Fruit fly (Drosophila melanogaster) whole organism, embryonic: ENCODE data around the gene cnc.

ENCODE experiments used
- Blimp-1 ChIP-seq: fragments of 200-800 bp; sonication (Bioruptor generic); optimal IDR thresholded peaks from 3 replicates; lab custom pipeline; 2018; ENCODE audit warnings: missing biosample characterization, missing genetic modification characterization, mild to moderate bottlenecking, moderate library complexity, missing genetic modification reagents
- CG10979 ChIP-seq: fragments of 200-800 bp; sonication (Bioruptor generic); optimal IDR thresholded peaks from 2 replicates; lab custom pipeline; 2018; ENCODE audit warnings: missing biosample characterization, mild to moderate bottlenecking, missing genetic modification characterization, moderate library complexity
- CG11085 ChIP-seq: fragments of 200-800 bp; sonication (Bioruptor generic); IDR thresholded peaks from 2 replicates; pipeline ENCODE4 v1.3.6; 2022; ENCODE audit warnings: missing biosample characterization, missing genetic modification characterization
- CG11560 ChIP-seq: fragments of 200-800 bp; sonication (Bioruptor generic); IDR thresholded peaks from 3 replicates; pipeline ENCODE4 v1.3.6; 2022; ENCODE audit warnings: missing biosample characterization, missing genetic modification characterization
- CG11695 ChIP-seq: fragments of 200-800 bp; sonication (Bioruptor generic); IDR thresholded peaks from 3 replicates; pipeline ENCODE4 v1.3.6; 2022; ENCODE audit warnings: missing biosample characterization, missing genetic modification characterization
- CG12299 ChIP-seq: fragments of 200-800 bp; sonication (Bioruptor generic); optimal IDR thresholded peaks from 2 replicates; lab custom pipeline; 2018; ENCODE audit warnings: missing biosample characterization, mild to moderate bottlenecking, missing genetic modification characterization
- CG13296 ChIP-seq: fragments of 200-800 bp; sonication (Bioruptor generic); optimal IDR thresholded peaks from 3 replicates; lab custom pipeline; 2018; ENCODE audit warnings: missing biosample characterization, mild to moderate bottlenecking, missing genetic modification characterization
- CG14710 ChIP-seq: fragments of 200-800 bp; sonication (Bioruptor generic); optimal IDR thresholded peaks from 3 replicates; lab custom pipeline; 2019; ENCODE audit warnings: missing biosample characterization, mild to moderate bottlenecking, missing genetic modification characterization, moderate library complexity
- CG17359 ChIP-seq: fragments of 200-800 bp; sonication (Bioruptor generic); optimal IDR thresholded peaks from 3 replicates; lab custom pipeline; 2018; ENCODE audit warnings: missing biosample characterization, mild to moderate bottlenecking, missing genetic modification characterization, moderate library complexity
- CG2129 ChIP-seq: fragments of 200-800 bp; sonication (Bioruptor generic); IDR thresholded peaks from 2 replicates; pipeline ENCODE4 v1.3.6; 2022; ENCODE audit warnings: missing biosample characterization, missing genetic modification characterization; ENCODE audit not compliant: partially characterized antibody
- CG31365 ChIP-seq: fragments of 200-800 bp; sonication (Bioruptor generic); optimal IDR thresholded peaks from 2 replicates; lab custom pipeline; 2018; ENCODE audit warnings: missing biosample characterization, mild to moderate bottlenecking, missing genetic modification characterization
- CG3163 ChIP-seq: fragments of 200-800 bp; sonication (Bioruptor generic); optimal IDR thresholded peaks from 3 replicates; lab custom pipeline; 2016; ENCODE audit warnings: missing biosample characterization, missing genetic modification characterization
- CG4328 ChIP-seq: fragments of 200-800 bp; sonication (Bioruptor generic); optimal IDR thresholded peaks from 3 replicates; lab custom pipeline; 2017; ENCODE audit warnings: missing biosample characterization, missing genetic modification reagents, missing genetic modification characterization
- CG4854 ChIP-seq: fragments of 200-800 bp; sonication (Bioruptor generic); optimal IDR thresholded peaks from 2 replicates; lab custom pipeline; 2016; ENCODE audit warnings: missing biosample characterization, missing genetic modification characterization, inconsistent platforms
- CG7372 ChIP-seq: fragments of 200-800 bp; sonication (Bioruptor generic); IDR thresholded peaks from 2 replicates; pipeline ENCODE4 v1.3.6; 2022; ENCODE audit warnings: missing biosample characterization, missing genetic modification characterization
- CG8290 ChIP-seq, 3 experiments: fragments of 200-800 bp; sonication (Bioruptor generic); optimal IDR thresholded peaks; 2 replicates each; lab custom pipeline; 2016 to 2019; ENCODE audit warnings: missing biosample characterization in 3 of 3, missing genetic modification characterization in 3 of 3, mild to moderate bottlenecking in 2 of 3, moderate library complexity in 1 of 3
- CHES-1-like ChIP-seq: fragments of 200-800 bp; sonication (Bioruptor generic); optimal IDR thresholded peaks from 2 replicates; lab custom pipeline; 2016; ENCODE audit warnings: missing biosample characterization, missing genetic modification characterization
- D19A ChIP-seq: fragments of 200-800 bp; optimal IDR thresholded peaks from 3 replicates; lab custom pipeline; 2019; ENCODE audit warnings: missing biosample characterization, mild to moderate bottlenecking, missing genetic modification characterization, moderate library complexity
- Dll ChIP-seq: fragments of 200-800 bp; sonication (Bioruptor generic); IDR thresholded peaks from 4 replicates; pipeline ENCODE4 v1.3.6; 2022; ENCODE audit warnings: missing biosample characterization, missing genetic modification characterization; ENCODE audit not compliant: partially characterized antibody
- Drgx ChIP-seq: fragments of 200-800 bp; sonication (Bioruptor generic); IDR thresholded peaks from 2 replicates; pipeline ENCODE4 v1.3.6; 2022; ENCODE audit warnings: missing biosample characterization, missing genetic modification characterization
- E2f2 ChIP-seq: fragments of 200-800 bp; sonication (Bioruptor generic); IDR thresholded peaks from 2 replicates; pipeline ENCODE4 v1.3.6; 2022; ENCODE audit warnings: missing biosample characterization, missing genetic modification characterization
- Fer1 ChIP-seq: fragments of 200-800 bp; sonication (Bioruptor generic); optimal IDR thresholded peaks from 2 replicates; lab custom pipeline; 2017; ENCODE audit warnings: missing biosample characterization, mild to moderate bottlenecking, missing genetic modification characterization
- Mrtf ChIP-seq: fragments of 200-800 bp; sonication (Bioruptor generic); IDR thresholded peaks from 3 replicates; pipeline ENCODE4 v1.3.6; 2022; ENCODE audit warnings: missing biosample characterization, missing genetic modification characterization
- Oli ChIP-seq: fragments of 200-800 bp; sonication (Bioruptor generic); optimal IDR thresholded peaks from 2 replicates; lab custom pipeline; 2018; ENCODE audit warnings: missing biosample characterization, mild to moderate bottlenecking, missing genetic modification characterization, moderate library complexity
- Poxn ChIP-seq: fragments of 200-800 bp; sonication (Bioruptor generic); IDR thresholded peaks from 2 replicates; pipeline ENCODE4 v1.3.6; 2022; ENCODE audit warnings: missing biosample characterization, missing genetic modification characterization
- Rfx ChIP-seq: fragments of 200-800 bp; sonication (Bioruptor generic); IDR thresholded peaks from 2 replicates; pipeline ENCODE4 v1.3.6; 2022; ENCODE audit warnings: missing biosample characterization, missing genetic modification characterization
- Six4 ChIP-seq: fragments of 200-800 bp; sonication (Bioruptor generic); optimal IDR thresholded peaks from 2 replicates; lab custom pipeline; 2016; ENCODE audit warnings: missing biosample characterization, missing genetic modification characterization
- Sry-β ChIP-seq: fragments of 200-800 bp; sonication (Bioruptor generic); optimal IDR thresholded peaks from 2 replicates; lab custom pipeline; 2018; ENCODE audit warnings: missing biosample characterization, mild to moderate bottlenecking, missing genetic modification characterization, moderate library complexity
- Taf1 ChIP-seq: fragments of 200-800 bp; sonication (Bioruptor generic); IDR thresholded peaks from 2 replicates; pipeline ENCODE4 v1.3.6; 2022; ENCODE audit warnings: missing biosample characterization, missing genetic modification characterization
- Usf ChIP-seq: fragments of 200-800 bp; sonication (Bioruptor generic); optimal IDR thresholded peaks from 2 replicates; lab custom pipeline; 2017; ENCODE audit warnings: missing genotype, missing biosample characterization, missing genetic modification characterization
- ash1 ChIP-seq: fragments of 200-800 bp; sonication (Bioruptor generic); optimal IDR thresholded peaks from 2 replicates; lab custom pipeline; 2018; ENCODE audit warnings: missing biosample characterization, mild to moderate bottlenecking, missing genetic modification characterization
- ato ChIP-seq: fragments of 200-800 bp; sonication (Bioruptor generic); IDR thresholded peaks from 2 replicates; pipeline ENCODE4 v1.3.6; 2022; ENCODE audit warnings: missing biosample characterization, missing genetic modification characterization; ENCODE audit not compliant: partially characterized antibody
- ci ChIP-seq: fragments of 200-800 bp; sonication (Bioruptor generic); IDR thresholded peaks from 3 replicates; pipeline ENCODE4 v1.3.6; 2022; ENCODE audit warnings: missing biosample characterization, missing genetic modification characterization
- croc ChIP-seq: fragments of 200-800 bp; sonication (Bioruptor generic); conservative IDR thresholded peaks from 3 replicates; pipeline ENCODE4 v1.3.6; 2022; ENCODE audit warnings: missing biosample characterization, missing genetic modification characterization
- cwo ChIP-seq: fragments of 200-800 bp; sonication (Bioruptor generic); optimal IDR thresholded peaks from 3 replicates; lab custom pipeline; 2017; ENCODE audit warnings: missing biosample characterization, missing genetic modification characterization, mild to moderate bottlenecking, moderate library complexity, missing genetic modification reagents
- eve ChIP-seq, 2 experiments: fragments of >200 bp; optimal IDR thresholded peaks; 2 replicates each; lab custom pipeline; 2017; ENCODE audit warnings: missing biosample characterization in 2 of 2, missing genetic modification characterization in 2 of 2
- gcm2 ChIP-seq: fragments of 200-800 bp; sonication (Bioruptor generic); optimal IDR thresholded peaks from 2 replicates; lab custom pipeline; 2016; ENCODE audit warnings: missing biosample characterization, missing genetic modification characterization
- inv ChIP-seq: fragments of 200-800 bp; sonication (Bioruptor generic); IDR thresholded peaks from 2 replicates; pipeline ENCODE4 v1.3.6; 2022; ENCODE audit warnings: missing biosample characterization, missing genetic modification characterization; ENCODE audit not compliant: partially characterized antibody
- ken ChIP-seq: fragments of 200-800 bp; sonication (Bioruptor generic); IDR thresholded peaks from 3 replicates; pipeline ENCODE4 v1.3.6; 2022; ENCODE audit warnings: missing biosample characterization, missing genetic modification characterization
- lbe ChIP-seq: fragments of 200-800 bp; sonication (Bioruptor generic); optimal IDR thresholded peaks from 2 replicates; lab custom pipeline; 2016; ENCODE audit warnings: missing biosample characterization, mild to moderate bottlenecking, missing genetic modification characterization
- maf-S ChIP-seq: fragments of 200-800 bp; sonication (Bioruptor generic); optimal IDR thresholded peaks from 2 replicates; lab custom pipeline; 2016; ENCODE audit warnings: missing biosample characterization, missing genetic modification characterization
- oc ChIP-seq: fragments of 200-800 bp; sonication (Bioruptor generic); optimal IDR thresholded peaks from 2 replicates; lab custom pipeline; 2018; ENCODE audit warnings: missing biosample characterization, mild to moderate bottlenecking, missing genetic modification characterization, moderate library complexity
- pfk ChIP-seq: fragments of 200-800 bp; sonication (Bioruptor generic); optimal IDR thresholded peaks from 2 replicates; lab custom pipeline; 2018; ENCODE audit warnings: missing biosample characterization, mild to moderate bottlenecking, missing genetic modification characterization, moderate library complexity
- pho ChIP-seq: fragments of 200-800 bp; sonication (Bioruptor generic); optimal IDR thresholded peaks from 2 replicates; lab custom pipeline; 2016; ENCODE audit warnings: missing biosample characterization, missing genetic modification characterization
- scrt ChIP-seq: fragments of 200-800 bp; sonication (Bioruptor generic); optimal IDR thresholded peaks from 2 replicates; lab custom pipeline; 2018; ENCODE audit warnings: missing biosample characterization, mild to moderate bottlenecking, missing genetic modification characterization, moderate library complexity
- sd ChIP-seq: fragments of 200-800 bp; sonication (Bioruptor generic); optimal IDR thresholded peaks from 3 replicates; lab custom pipeline; 2018; ENCODE audit warnings: missing biosample characterization, mild to moderate bottlenecking, missing genetic modification characterization, moderate library complexity
- stwl ChIP-seq: fragments of 200-800 bp; sonication (Bioruptor generic); optimal IDR thresholded peaks from 3 replicates; lab custom pipeline; 2018; ENCODE audit warnings: missing biosample characterization, mild to moderate bottlenecking, missing genetic modification characterization, moderate library complexity
- trh ChIP-seq: fragments of 200-800 bp; sonication (Bioruptor generic); optimal IDR thresholded peaks from 2 replicates; lab custom pipeline; 2016; ENCODE audit warnings: missing biosample characterization, missing genetic modification characterization
- vfl ChIP-seq: fragments of 200-800 bp; sonication (Bioruptor generic); optimal IDR thresholded peaks from 2 replicates; lab custom pipeline; 2016; ENCODE audit warnings: missing biosample characterization, missing genetic modification characterization

The cnc gene

dm6 chr3R:23173393-23173981, 53.0 kb downstream of the cnc start, which contains the start of gene CG46310 (continued):
- peak; percentile 60 for TF ChIP-seq CG10979
- TF ChIP-seq CG2129 (GFP tag; lab: Robert Waterston, UW), result no peak
- TF ChIP-seq CG3163 (GFP tag; lab: Kevin White, UChicago), result no peak
- no peak for TF ChIP-seq ato (GFP tag; lab: Robert Waterston, UW)
- TF ChIP-seq Oli, result peak; percentile 63
- no peak for TF ChIP-seq inv
- peak; percentile 22 for TF ChIP-seq CG4328 (GFP tag; lab: Kevin White, UChicago)
- TF ChIP-seq pfk (GFP tag; lab: Kevin White, UChicago), result peak; percentile 8
- no peak for TF ChIP-seq stwl
- TF ChIP-seq ken (GFP tag; lab: Robert Waterston, UW), result peak; percentile 69; the same call in 1 of the 3 replicates
- TF ChIP-seq CG31365 (tag; lab: Kevin White, UChicago), result peak; percentile 56
- no peak for TF ChIP-seq CG4854
- TF ChIP-seq Poxn (GFP tag; lab: Robert Waterston, UW), result no peak
- peak; percentile 79 for TF ChIP-seq Mrtf
- TF ChIP-seq oc (tag; lab: Kevin White, UChicago), result peak; percentile 22
- no peak for TF ChIP-seq CHES-1-like
- peak; percentile 72 for TF ChIP-seq Taf1 (GFP tag; lab: Robert Waterston, UW)
- peak; percentile 86 for TF ChIP-seq Drgx
- no peak for TF ChIP-seq eve (GFP tag; optimal IDR thresholded peaks at IDR 0.05; lab: Kevin White, UChicago)
- peak; percentile 94 for TF ChIP-seq Rfx (GFP tag; lab: Robert Waterston, UW)
- TF ChIP-seq Blimp-1, result peak; percentile 68
- no peak for TF ChIP-seq pho (GFP tag; lab: Kevin White, UChicago)
- peak; percentile 51 for TF ChIP-seq CG13296 (GFP tag; lab: Kevin White, UChicago)
- TF ChIP-seq scrt (GFP tag; lab: Kevin White, UChicago), result no peak
- no peak for TF ChIP-seq gcm2
- TF ChIP-seq ci (GFP tag; lab: Robert Waterston, UW), result peak; percentile 56
- peak; percentile 59 for TF ChIP-seq D19A (tag; lab: Kevin White, UChicago)
- 0 out of 4 replicates have a peak, but pooled peaks have one; percentile 32 for TF ChIP-seq Dll (GFP tag; lab: Robert Waterston, UW)
- TF ChIP-seq CG17359, result peak; percentile 58
- peak; percentile 91 for TF ChIP-seq lbe (GFP tag; lab: Kevin White, UChicago)
- peak; percentile 41 for TF ChIP-seq CG8290 (GFP tag; optimal IDR thresholded peaks at IDR 0.05; lab: Kevin White, UChicago)
- peak in 1 of 2 experiments; percentile 67 for TF ChIP-seq CG8290 (tag; optimal IDR thresholded peaks at IDR 0.05; lab: Kevin White, UChicago)
- peak; percentile 29 for TF ChIP-seq ash1
- TF ChIP-seq cwo (GFP tag; lab: Kevin White, UChicago), result peak; percentile 70
- peak; percentile 37 for TF ChIP-seq sd (tag; lab: Kevin White, UChicago)
- TF ChIP-seq maf-S (GFP tag; lab: Kevin White, UChicago), result no peak
- TF ChIP-seq trh (GFP tag; lab: Kevin White, UChicago), result no peak
- no peak for TF ChIP-seq vfl
- peak; percentile 44 for TF ChIP-seq Six4 (GFP tag; lab: Kevin White, UChicago)
- peak; percentile 43; the same call in 1 of the 2 replicates for TF ChIP-seq E2f2 (GFP tag; lab: Robert Waterston, UW)
- TF ChIP-seq CG11560, result peak; percentile 67
- peak; percentile 51; the same call in 1 of the 2 replicates for TF ChIP-seq CG11085 (GFP tag; lab: Robert Waterston, UW)
- TF ChIP-seq Usf (GFP tag; lab: Kevin White, UChicago), result peak; percentile 34
- TF ChIP-seq Sry-β, result no peak
- TF ChIP-seq CG11695 (GFP tag; lab: Robert Waterston, UW), result peak; percentile 87
- peak; percentile 73; the same call in 1 of the 2 replicates for TF ChIP-seq CG7372 (GFP tag; lab: Robert Waterston, UW)
- TF ChIP-seq CG14710 (tag; lab: Kevin White, UChicago), result no peak
- peak; percentile 64 for TF ChIP-seq Fer1 (GFP tag; lab: Kevin White, UChicago)
- TF ChIP-seq croc (GFP tag; lab: Robert Waterston, UW), result peak; percentile 67
- TF ChIP-seq CG12299 (tag; lab: Kevin White, UChicago), result peak; percentile 61
